Worm (Caenorhabditis elegans): ENCODE data around the gene Y55B1BR.6.

Gene Y55B1BR.6

ce11 chrIII:463711-464110 lies at the start of gene Y55B1BR.6:
TSS of gene Y55B1BR.6 (minus strand) at chrIII:463811.
- TF ChIP-seq tbx-11 (GFP tag; IDR thresholded peaks at IDR 0.05) (no peak), aly-1 (tag; optimal IDR thresholded peaks at IDR 0.05) (no peak), tbx-37 (GFP tag; conservative IDR thresholded peaks at IDR 0.05) (no peak), ets-7 (tag; optimal IDR thresholded peaks at IDR 0.05) (no peak), B0310.2 (tag; optimal IDR thresholded peaks at IDR 0.05) (no peak), tra-4 (tag; optimal IDR thresholded peaks at IDR 0.05) (no peak), hnd-1 (tag; optimal IDR thresholded peaks at IDR 0.05) (no peak), hmbx-1 (tag; optimal IDR thresholded peaks at IDR 0.05) (no peak), flt-1 (GFP tag; IDR thresholded peaks at IDR 0.05) (no peak), sea-1 (GFP tag; conservative IDR thresholded peaks at IDR 0.05) (no peak), ceh-36 (tag; optimal IDR thresholded peaks at IDR 0.05) (no peak), ama-1 (optimal IDR thresholded peaks at IDR 0.05) (no peak), pes-1 (GFP tag; IDR thresholded peaks at IDR 0.05) (no peak), scrt-1 (GFP tag; IDR thresholded peaks at IDR 0.05) (no peak), ceh-13 (GFP tag; optimal IDR thresholded peaks at IDR 0.05) (no peak), hmg-4 (GFP tag; optimal IDR thresholded peaks at IDR 0.05) (no peak), F13C5.2 (tag; optimal IDR thresholded peaks at IDR 0.05) (no peak)

- TF ChIP-seq hmbx-1 (tag; optimal IDR thresholded peaks at IDR 0.05) (no peak), hnd-1 (tag; optimal IDR thresholded peaks at IDR 0.05) (no peak), aly-1 (tag; optimal IDR thresholded peaks at IDR 0.05) (no peak)
These were observed 49.7 kb upstream of the Y55B1BR.6 start for ce11 chrIII:513360-513759.

ce11 chrIII:512117-512516 lies 48.5 kb upstream of the Y55B1BR.6 start, which contains the start of gene F30H5.3:
TSS of gene F30H5.3 (minus strand) at chrIII:512217.
- TF ChIP-seq hmbx-1 (tag; optimal IDR thresholded peaks at IDR 0.05) (no peak), tra-4 (tag; optimal IDR thresholded peaks at IDR 0.05) (no peak), hmg-4 (GFP tag; optimal IDR thresholded peaks at IDR 0.05) (no peak), aly-1 (tag; optimal IDR thresholded peaks at IDR 0.05) (no peak), pes-1 (GFP tag; IDR thresholded peaks at IDR 0.05) (no peak), ceh-36 (tag; optimal IDR thresholded peaks at IDR 0.05) (no peak), B0310.2 (tag; optimal IDR thresholded peaks at IDR 0.05) (no peak), sea-1 (GFP tag; conservative IDR thresholded peaks at IDR 0.05) (no peak)

- TF ChIP-seq flt-1 (GFP tag; IDR thresholded peaks at IDR 0.05): no peak
- TF ChIP-seq hmbx-1 (tag; optimal IDR thresholded peaks at IDR 0.05): no peak
- TF ChIP-seq scrt-1 (GFP tag; IDR thresholded peaks at IDR 0.05): no peak
These were observed 45.4 kb upstream of the Y55B1BR.6 start for ce11 chrIII:509045-509444.

- TF ChIP-seq tra-4 (tag; optimal IDR thresholded peaks at IDR 0.05) (peak; percentile 46), F13C5.2 (tag; optimal IDR thresholded peaks at IDR 0.05) (peak; percentile 89), tbx-11 (GFP tag; IDR thresholded peaks at IDR 0.05) (peak; percentile 86), ama-1 (optimal IDR thresholded peaks at IDR 0.05) (no peak), hmbx-1 (tag; optimal IDR thresholded peaks at IDR 0.05) (peak; percentile 72), sea-1 (GFP tag; conservative IDR thresholded peaks at IDR 0.05) (peak; percentile 86), ceh-13 (GFP tag; optimal IDR thresholded peaks at IDR 0.05) (peak; percentile 66), aly-1 (tag; optimal IDR thresholded peaks at IDR 0.05) (peak; percentile 79), ceh-36 (tag; optimal IDR thresholded peaks at IDR 0.05) (peak; percentile 65), hnd-1 (tag; optimal IDR thresholded peaks at IDR 0.05) (peak; percentile 81), scrt-1 (GFP tag; IDR thresholded peaks at IDR 0.05) (peak; percentile 87), B0310.2 (tag; optimal IDR thresholded peaks at IDR 0.05) (peak; percentile 66), flt-1 (GFP tag; IDR thresholded peaks at IDR 0.05) (peak; percentile 80), ets-7 (tag; optimal IDR thresholded peaks at IDR 0.05) (peak; percentile 79), hmg-4 (GFP tag; optimal IDR thresholded peaks at IDR 0.05) (peak; percentile 94), tbx-37 (GFP tag; conservative IDR thresholded peaks at IDR 0.05) (peak; percentile 71), pes-1 (GFP tag; IDR thresholded peaks at IDR 0.05) (peak; percentile 86)
These were observed 39.0 kb upstream of the Y55B1BR.6 start for ce11 chrIII:502583-502982.

ce11 chrIII:491090-491597 lies 27.5 kb upstream of the Y55B1BR.6 start, which contains the start of gene unc-45:
TSS of gene unc-45 (plus strand) at chrIII:491547.
- TF ChIP-seq hmg-4 (GFP tag; optimal IDR thresholded peaks at IDR 0.05) (no peak), ama-1 (optimal IDR thresholded peaks at IDR 0.05) (no peak), scrt-1 (GFP tag; IDR thresholded peaks at IDR 0.05) (no peak), hnd-1 (tag; optimal IDR thresholded peaks at IDR 0.05) (no peak), aly-1 (tag; optimal IDR thresholded peaks at IDR 0.05) (no peak), ceh-36 (tag; optimal IDR thresholded peaks at IDR 0.05) (no peak)

ce11 chrIII:488464-488863 lies 24.9 kb upstream of the Y55B1BR.6 start, which contains the start of gene F30H5.5:
TSS of gene F30H5.5 (plus strand) at chrIII:488764.
- TF ChIP-seq ceh-13 (GFP tag; optimal IDR thresholded peaks at IDR 0.05) (no peak), F13C5.2 (tag; optimal IDR thresholded peaks at IDR 0.05) (no peak), scrt-1 (GFP tag; IDR thresholded peaks at IDR 0.05) (no peak), flt-1 (GFP tag; IDR thresholded peaks at IDR 0.05) (no peak), ets-7 (tag; optimal IDR thresholded peaks at IDR 0.05) (no peak), hmg-4 (GFP tag; optimal IDR thresholded peaks at IDR 0.05) (no peak), B0310.2 (tag; optimal IDR thresholded peaks at IDR 0.05) (no peak), hnd-1 (tag; optimal IDR thresholded peaks at IDR 0.05) (no peak), sea-1 (GFP tag; conservative IDR thresholded peaks at IDR 0.05) (no peak), tbx-11 (GFP tag; IDR thresholded peaks at IDR 0.05) (no peak), ceh-36 (tag; optimal IDR thresholded peaks at IDR 0.05) (no peak), pes-1 (GFP tag; IDR thresholded peaks at IDR 0.05) (no peak)

- TF ChIP-seq hnd-1 (tag; optimal IDR thresholded peaks at IDR 0.05): no peak
- no peak for TF ChIP-seq tbx-11 (GFP tag; IDR thresholded peaks at IDR 0.05)
- no peak for TF ChIP-seq F13C5.2 (tag; optimal IDR thresholded peaks at IDR 0.05)
- no peak for TF ChIP-seq ama-1 (optimal IDR thresholded peaks at IDR 0.05)
- TF ChIP-seq hmbx-1 (tag; optimal IDR thresholded peaks at IDR 0.05): no peak
- no peak for TF ChIP-seq ets-7 (tag; optimal IDR thresholded peaks at IDR 0.05)
- TF ChIP-seq flt-1 (GFP tag; IDR thresholded peaks at IDR 0.05): no peak
- no peak for TF ChIP-seq tra-4 (tag; optimal IDR thresholded peaks at IDR 0.05)
- TF ChIP-seq sea-1 (GFP tag; conservative IDR thresholded peaks at IDR 0.05): no peak
These were observed 22.5 kb upstream of the Y55B1BR.6 start, which contains the start of gene nlp-32 for ce11 chrIII:486077-486597. TSS of gene nlp-32 (minus strand) at chrIII:486547.
